Worm (Caenorhabditis elegans): ENCODE data around the gene set-20.

Gene set-20

ce11 chrX:5641315-5641714, 44.6 kb downstream of the set-20 start, which contains the start of gene T22B7.4:
Gene T22B7.4 (minus strand): TSS chrX:5641415.
- no peak for TF ChIP-seq unc-62 (GFP tag; optimal IDR thresholded peaks at IDR 0.05)

ce11 chrX:5639562-5639961, 46.4 kb downstream of the set-20 start:
- TF ChIP-seq unc-62 (GFP tag; optimal IDR thresholded peaks at IDR 0.05), result no peak

ce11 chrX:5631626-5632025, 54.3 kb downstream of the set-20 start, which contains the start of gene T22B7.8:
Gene T22B7.8 (plus strand): TSS chrX:5631926.
- no peak for TF ChIP-seq unc-62 (GFP tag; optimal IDR thresholded peaks at IDR 0.05)

- TF ChIP-seq unc-62 (GFP tag; optimal IDR thresholded peaks at IDR 0.05), result no peak
Measured at ce11 chrX:5631008-5631407, 55.0 kb downstream of the set-20 start.
